Worm (Caenorhabditis elegans): ENCODE measurements around the gene eif-3.B.

- TF ChIP-seq unc-86 (tag; optimal IDR thresholded peaks at IDR 0.05) (no peak), dve-1 (tag; optimal IDR thresholded peaks at IDR 0.05) (no peak), nfya-1 (tag; optimal IDR thresholded peaks at IDR 0.05) (no peak), pag-3 (tag; optimal IDR thresholded peaks at IDR 0.05; ENCODE audit: borderline replicate concordance) (no peak), dmd-4 (tag; optimal IDR thresholded peaks at IDR 0.05; ENCODE audit: borderline replicate concordance) (no peak), ceh-19 (GFP tag; optimal IDR thresholded peaks at IDR 0.05) (no peak), pqm-1 (tag; optimal IDR thresholded peaks at IDR 0.05) (no peak), tbx-7 (tag; optimal IDR thresholded peaks at IDR 0.05) (no peak), eyg-1 (tag; optimal IDR thresholded peaks at IDR 0.05) (no peak), ceh-31 (tag; optimal IDR thresholded peaks at IDR 0.05) (no peak)
Observed at ce11 chrII:14812661-14813060, 17.5 kb downstream of the eif-3.B start.

Data from whole organism, late embryonic.